Worm (Caenorhabditis elegans) whole organism, L4 larva: ENCODE results near the gene zmp-1.

ENCODE experiments used
- R02D3.7 ChIP-seq: fragments of 150-350 bp; sonication (generic microtip); optimal IDR thresholded peaks from 3 replicates; lab custom pipeline; 2014; ENCODE audit warnings: missing biosample characterization, missing genetic modification characterization
- Y48G9A.11 ChIP-seq: fragments of 200-800 bp; sonication (Bioruptor generic); IDR thresholded peaks from 2 replicates; pipeline ENCODE4 v1.3.6; 2022; ENCODE audit warnings: missing genetic modification reagents, missing genetic modification characterization, missing compliant biosample characterization
- ceh-82 ChIP-seq: sonication (generic microtip); optimal IDR thresholded peaks from 2 replicates; lab custom pipeline; 2017; ENCODE audit warnings: missing biosample characterization, missing genetic modification characterization
- fkh-10 ChIP-seq: fragments of 150-350 bp; optimal IDR thresholded peaks from 2 replicates; lab custom pipeline; 2014; ENCODE audit warnings: missing biosample characterization, missing genetic modification reagents, missing genetic modification characterization
- lin-39 ChIP-seq: fragments of 150-350 bp; optimal IDR thresholded peaks from 2 replicates; lab custom pipeline; 2014; ENCODE audit warnings: missing biosample characterization, missing genetic modification reagents, missing genetic modification characterization
- mdl-1 ChIP-seq, 2 experiments: fragments of 150-350 bp in 1 of 2; sonication (generic microtip) in 1 of 2; optimal IDR thresholded peaks; 2 replicates each; lab custom pipeline; 2014 to 2017; ENCODE audit warnings: missing biosample characterization in 2 of 2, missing genetic modification characterization in 2 of 2
- nhr-25 ChIP-seq: sonication (generic microtip); optimal IDR thresholded peaks from 2 replicates; lab custom pipeline; 2017; ENCODE audit warnings: missing genetic modification characterization, mild to moderate bottlenecking, missing compliant biosample characterization, antibody characterized with exemption, moderate library complexity, borderline replicate concordance; ENCODE audit not compliant: insufficient read depth
- zag-1 ChIP-seq: fragments of 150-350 bp; optimal IDR thresholded peaks from 2 replicates; lab custom pipeline; 2014; ENCODE audit warnings: missing biosample characterization, missing genetic modification characterization

ce11 chrIII:5938013-5938412 lies 5.3 kb upstream of the zmp-1 start:
- TF ChIP-seq fkh-10 (GFP tag; lab: Kevin White, UChicago): no peak
- TF ChIP-seq zag-1 (tag; lab: Kevin White, UChicago): no peak
- TF ChIP-seq Y48G9A.11 (GFP tag; lab: Robert Waterston, UW): no peak
- TF ChIP-seq R02D3.7 (tag; lab: Kevin White, UChicago): no peak
- TF ChIP-seq mdl-1 (tag; optimal IDR thresholded peaks at IDR 0.05; lab: Kevin White, UChicago): peak; percentile 13 to 81
- peak; percentile 64 for TF ChIP-seq lin-39 (tag; lab: Kevin White, UChicago)
- no peak for TF ChIP-seq ceh-82 (tag; lab: Kevin White, UChicago)
- TF ChIP-seq nhr-25 (tag; lab: Kevin White, UChicago): peak; percentile 7
